Worm (Caenorhabditis elegans): ENCODE results near the gene T05A8.7.

DNA sequence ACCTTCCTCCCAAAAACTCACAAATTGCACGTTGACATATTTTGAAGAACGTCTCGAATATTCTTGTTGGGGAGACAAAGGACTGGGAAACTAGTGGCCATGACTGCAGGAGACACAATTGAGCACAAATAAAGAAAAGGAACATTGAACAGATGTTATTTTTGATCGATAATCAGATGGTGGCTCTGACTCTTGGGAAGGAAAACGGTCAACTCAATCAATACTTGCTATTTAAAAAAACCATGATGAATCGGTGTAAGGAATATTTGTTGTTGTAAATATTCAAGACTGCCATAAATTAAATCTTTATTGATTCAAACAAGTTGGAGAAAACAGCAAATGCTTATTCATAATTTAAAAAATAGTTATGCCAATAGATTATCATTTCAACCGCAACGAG, 28.6 kb upstream of the T05A8.7 start, which contains the start of gene fbxb-105:
- no peak for TF ChIP-seq dao-5 (tag; optimal IDR thresholded peaks at IDR 0.05)
- no peak for TF ChIP-seq W03F9.2 (tag; optimal IDR thresholded peaks at IDR 0.05)
- no peak for TF ChIP-seq him-1 (tag; optimal IDR thresholded peaks at IDR 0.05)

Measured in whole organism, L4/young adult.